Fruit fly (Drosophila melanogaster) whole organism, embryonic: ENCODE data around the gene CG9205.

Source experiments
- Abd-B ChIP-seq: fragments of 200-800 bp; sonication (Bioruptor generic); optimal IDR thresholded peaks from 2 replicates; lab custom pipeline; 2018; ENCODE audit warnings: missing biosample characterization, mild to moderate bottlenecking, missing genetic modification characterization, moderate library complexity
- Aef1 ChIP-seq: fragments of 200-800 bp; sonication (Bioruptor generic); IDR thresholded peaks from 3 replicates; pipeline ENCODE4 v1.3.6; 2022; ENCODE audit warnings: missing biosample characterization, missing genetic modification characterization
- CG10366 ChIP-seq: fragments of 200-800 bp; sonication (Bioruptor generic); IDR thresholded peaks from 2 replicates; pipeline ENCODE4 v1.3.6; 2022; ENCODE audit warnings: missing biosample characterization, missing genetic modification characterization
- CG11504 ChIP-seq: fragments of 200-800 bp; sonication (Bioruptor generic); optimal IDR thresholded peaks from 3 replicates; lab custom pipeline; 2019; ENCODE audit warnings: missing biosample characterization, mild to moderate bottlenecking, missing genetic modification characterization, moderate library complexity
- CG11695 ChIP-seq: fragments of 200-800 bp; sonication (Bioruptor generic); IDR thresholded peaks from 3 replicates; pipeline ENCODE4 v1.3.6; 2022; ENCODE audit warnings: missing biosample characterization, missing genetic modification characterization
- CG12071 ChIP-seq: fragments of 200-800 bp; sonication (Bioruptor generic); optimal IDR thresholded peaks from 3 replicates; lab custom pipeline; 2018; ENCODE audit warnings: missing biosample characterization, mild to moderate bottlenecking, missing genetic modification characterization
- CG14014 ChIP-seq: fragments of 200-800 bp; sonication (Bioruptor generic); IDR thresholded peaks from 2 replicates; pipeline ENCODE4 v1.3.6; 2022; ENCODE audit warnings: missing biosample characterization, missing genetic modification characterization
- CG14667 ChIP-seq: fragments of 200-800 bp; sonication (Bioruptor generic); IDR thresholded peaks from 2 replicates; pipeline ENCODE4 v1.3.6; 2022; ENCODE audit warnings: missing biosample characterization, missing genetic modification characterization
- CG17328 ChIP-seq: fragments of 200-800 bp; sonication (Bioruptor generic); IDR thresholded peaks from 2 replicates; pipeline ENCODE4 v1.3.6; 2022; ENCODE audit warnings: missing biosample characterization, missing genetic modification characterization
- CG17359 ChIP-seq: fragments of 200-800 bp; sonication (Bioruptor generic); optimal IDR thresholded peaks from 3 replicates; lab custom pipeline; 2018; ENCODE audit warnings: missing biosample characterization, mild to moderate bottlenecking, missing genetic modification characterization, moderate library complexity
- CG17385 ChIP-seq: fragments of 200-800 bp; sonication (Bioruptor generic); optimal IDR thresholded peaks from 3 replicates; lab custom pipeline; 2018; ENCODE audit warnings: missing biosample characterization, mild to moderate bottlenecking, missing genetic modification characterization
- CG2202 ChIP-seq: fragments of 200-800 bp; sonication (Bioruptor generic); optimal IDR thresholded peaks from 2 replicates; lab custom pipeline; 2018; ENCODE audit warnings: missing biosample characterization, mild to moderate bottlenecking, missing genetic modification characterization
- CG30431 ChIP-seq: fragments of 200-800 bp; sonication (Bioruptor generic); optimal IDR thresholded peaks from 2 replicates; lab custom pipeline; 2017; ENCODE audit warnings: missing biosample characterization, missing genetic modification characterization
- CG31441 ChIP-seq: fragments of 200-800 bp; sonication (Bioruptor generic); IDR thresholded peaks from 2 replicates; pipeline ENCODE4 v1.3.6; 2022; ENCODE audit warnings: missing biosample characterization, missing genetic modification characterization
- CG4424 ChIP-seq: fragments of 200-800 bp; sonication (Bioruptor generic); optimal IDR thresholded peaks from 3 replicates; lab custom pipeline; 2016; ENCODE audit warnings: missing biosample characterization, missing genetic modification characterization
- CG6272 ChIP-seq: fragments of 200-800 bp; sonication (Bioruptor generic); IDR thresholded peaks from 2 replicates; pipeline ENCODE4 v1.3.6; 2022; ENCODE audit warnings: missing biosample characterization, missing genetic modification characterization
- CG6689 ChIP-seq: fragments of 200-800 bp; sonication (Bioruptor generic); IDR thresholded peaks from 2 replicates; pipeline ENCODE4 v1.3.6; 2022; ENCODE audit warnings: missing biosample characterization, missing genetic modification characterization
- CG7357 ChIP-seq: fragments of 200-800 bp; sonication (Bioruptor generic); IDR thresholded peaks from 3 replicates; pipeline ENCODE4 v1.3.6; 2022; ENCODE audit warnings: missing biosample characterization, missing genetic modification characterization
- CG9609 ChIP-seq: fragments of 200-800 bp; sonication (Bioruptor generic); optimal IDR thresholded peaks from 3 replicates; lab custom pipeline; 2016; ENCODE audit warnings: missing biosample characterization, missing genetic modification characterization
- CG9727 ChIP-seq: fragments of 200-800 bp; sonication (Bioruptor generic); optimal IDR thresholded peaks from 3 replicates; lab custom pipeline; 2017; ENCODE audit warnings: missing biosample characterization, mild to moderate bottlenecking, missing genetic modification characterization
- CoRest ChIP-seq: fragments of 200-800 bp; sonication (Bioruptor generic); optimal IDR thresholded peaks from 3 replicates; lab custom pipeline; 2018; ENCODE audit warnings: missing biosample characterization, mild to moderate bottlenecking, missing genetic modification characterization, moderate library complexity
- D ChIP-seq, 2 experiments: fragments of 200-800 bp in 1 of 2; fragments of >200 bp in 1 of 2; sonication (Bioruptor generic) in 1 of 2; optimal IDR thresholded peaks; 2 replicates in 1 of 2; 3 replicates in 1 of 2; lab custom pipeline; 2017; ENCODE audit warnings: mild to moderate bottlenecking in 1 of 2, missing biosample characterization in 1 of 2, missing genetic modification characterization in 1 of 2, missing genetic modification reagents in 1 of 2
- H15 ChIP-seq: fragments of 200-800 bp; sonication (Bioruptor generic); IDR thresholded peaks from 3 replicates; pipeline ENCODE4 v1.3.6; 2022; ENCODE audit warnings: missing biosample characterization, missing genetic modification characterization
- HLH54F ChIP-seq: fragments of 200-800 bp; sonication (Bioruptor generic); optimal IDR thresholded peaks from 3 replicates; lab custom pipeline; 2016; ENCODE audit warnings: missing biosample characterization, missing genetic modification characterization
- Hmr ChIP-seq: fragments of 200-800 bp; sonication (Bioruptor generic); optimal IDR thresholded peaks from 3 replicates; lab custom pipeline; 2017; ENCODE audit warnings: mild to moderate bottlenecking, missing biosample characterization, missing genetic modification reagents, missing genetic modification characterization
- NC2β ChIP-seq: fragments of 200-800 bp; sonication (Bioruptor generic); optimal IDR thresholded peaks from 2 replicates; lab custom pipeline; 2016; ENCODE audit warnings: missing biosample characterization, missing genetic modification characterization
- Nf-YA ChIP-seq: fragments of 200-800 bp; sonication (Bioruptor generic); IDR thresholded peaks from 2 replicates; pipeline ENCODE4 v1.3.6; 2022; ENCODE audit warnings: missing biosample characterization, missing genetic modification characterization
- PHDP ChIP-seq: fragments of 200-800 bp; sonication (Bioruptor generic); optimal IDR thresholded peaks from 3 replicates; lab custom pipeline; 2018; ENCODE audit warnings: missing biosample characterization, mild to moderate bottlenecking, missing genetic modification characterization, moderate library complexity
- Sox102F ChIP-seq: fragments of 200-800 bp; sonication (Bioruptor generic); optimal IDR thresholded peaks from 2 replicates; lab custom pipeline; 2018; ENCODE audit warnings: missing biosample characterization, mild to moderate bottlenecking, missing genetic modification characterization, moderate library complexity
- Usf ChIP-seq: fragments of 200-800 bp; sonication (Bioruptor generic); optimal IDR thresholded peaks from 2 replicates; lab custom pipeline; 2017; ENCODE audit warnings: missing genotype, missing biosample characterization, missing genetic modification characterization
- Vsx1 ChIP-seq: fragments of 200-800 bp; sonication (Bioruptor generic); optimal IDR thresholded peaks from 2 replicates; lab custom pipeline; 2017; ENCODE audit warnings: missing biosample characterization, mild to moderate bottlenecking, missing genetic modification characterization, missing genetic modification reagents
- ara ChIP-seq: fragments of 200-800 bp; sonication (Bioruptor generic); IDR thresholded peaks from 2 replicates; pipeline ENCODE4 v1.3.6; 2022; ENCODE audit warnings: missing biosample characterization, missing genetic modification characterization
- az2 ChIP-seq: fragments of 200-800 bp; sonication (Bioruptor generic); optimal IDR thresholded peaks from 3 replicates; lab custom pipeline; 2016; ENCODE audit warnings: missing biosample characterization, missing genetic modification characterization
- chinmo ChIP-seq: fragments of 200-800 bp; sonication (Bioruptor generic); IDR thresholded peaks from 4 replicates; pipeline ENCODE4 v1.3.6; 2022; ENCODE audit warnings: missing biosample characterization, missing genetic modification characterization; ENCODE audit not compliant: partially characterized antibody
- dimm ChIP-seq: fragments of 200-800 bp; sonication (Bioruptor generic); IDR thresholded peaks from 2 replicates; pipeline ENCODE4 v1.3.6; 2022; ENCODE audit warnings: missing biosample characterization, missing genetic modification characterization
- dmrt99B ChIP-seq: fragments of 200-800 bp; sonication (Bioruptor generic); optimal IDR thresholded peaks from 2 replicates; lab custom pipeline; 2018; ENCODE audit warnings: missing biosample characterization, mild to moderate bottlenecking, missing genetic modification characterization, moderate library complexity
- fd96Cb ChIP-seq: fragments of 200-800 bp; sonication (Bioruptor generic); optimal IDR thresholded peaks from 2 replicates; lab custom pipeline; 2018; ENCODE audit warnings: missing biosample characterization, mild to moderate bottlenecking, missing genetic modification characterization, moderate library complexity
- lmd ChIP-seq: fragments of 200-800 bp; sonication (Bioruptor generic); IDR thresholded peaks from 2 replicates; pipeline ENCODE4 v1.3.6; 2022; ENCODE audit warnings: missing biosample characterization, missing genetic modification characterization
- oc ChIP-seq: fragments of 200-800 bp; sonication (Bioruptor generic); optimal IDR thresholded peaks from 2 replicates; lab custom pipeline; 2018; ENCODE audit warnings: missing biosample characterization, mild to moderate bottlenecking, missing genetic modification characterization, moderate library complexity
- phol ChIP-seq: fragments of 200-800 bp; sonication (Bioruptor generic); optimal IDR thresholded peaks from 3 replicates; lab custom pipeline; 2018; ENCODE audit warnings: missing biosample characterization, mild to moderate bottlenecking, missing genetic modification characterization, moderate library complexity
- pnt ChIP-seq: fragments of 200-800 bp; sonication (Bioruptor generic); optimal IDR thresholded peaks from 3 replicates; lab custom pipeline; 2016; ENCODE audit warnings: missing biosample characterization, missing genetic modification characterization
- prd ChIP-seq, 3 experiments: fragments of >200 bp in 2 of 3; fragments of 200-800 bp in 1 of 3; sonication (Bioruptor generic) in 1 of 3; optimal IDR thresholded peaks in 2 of 3; IDR thresholded peaks in 1 of 3; 2 replicates in 2 of 3; 3 replicates in 1 of 3; pipeline versions ENCODE4 v1.3.6 to Lab custom; 2017 to 2022; ENCODE audit warnings: missing biosample characterization in 1 of 3, missing genetic modification characterization in 1 of 3
- pum ChIP-seq: fragments of 200-800 bp; sonication (Bioruptor generic); optimal IDR thresholded peaks from 2 replicates; lab custom pipeline; 2016; ENCODE audit warnings: missing biosample characterization, missing genetic modification characterization
- ssp ChIP-seq: fragments of 200-800 bp; sonication (Bioruptor generic); IDR thresholded peaks from 2 replicates; pipeline ENCODE4 v1.3.6; 2022; ENCODE audit warnings: missing biosample characterization, missing genetic modification characterization
- stwl ChIP-seq: fragments of 200-800 bp; sonication (Bioruptor generic); optimal IDR thresholded peaks from 3 replicates; lab custom pipeline; 2018; ENCODE audit warnings: missing biosample characterization, mild to moderate bottlenecking, missing genetic modification characterization, moderate library complexity
- tna ChIP-seq: fragments of 200-800 bp; sonication (Bioruptor generic); IDR thresholded peaks from 2 replicates; pipeline ENCODE4 v1.3.6; 2022; ENCODE audit warnings: missing biosample characterization, missing genetic modification characterization; ENCODE audit not compliant: partially characterized antibody

The CG9205 gene

DNA sequence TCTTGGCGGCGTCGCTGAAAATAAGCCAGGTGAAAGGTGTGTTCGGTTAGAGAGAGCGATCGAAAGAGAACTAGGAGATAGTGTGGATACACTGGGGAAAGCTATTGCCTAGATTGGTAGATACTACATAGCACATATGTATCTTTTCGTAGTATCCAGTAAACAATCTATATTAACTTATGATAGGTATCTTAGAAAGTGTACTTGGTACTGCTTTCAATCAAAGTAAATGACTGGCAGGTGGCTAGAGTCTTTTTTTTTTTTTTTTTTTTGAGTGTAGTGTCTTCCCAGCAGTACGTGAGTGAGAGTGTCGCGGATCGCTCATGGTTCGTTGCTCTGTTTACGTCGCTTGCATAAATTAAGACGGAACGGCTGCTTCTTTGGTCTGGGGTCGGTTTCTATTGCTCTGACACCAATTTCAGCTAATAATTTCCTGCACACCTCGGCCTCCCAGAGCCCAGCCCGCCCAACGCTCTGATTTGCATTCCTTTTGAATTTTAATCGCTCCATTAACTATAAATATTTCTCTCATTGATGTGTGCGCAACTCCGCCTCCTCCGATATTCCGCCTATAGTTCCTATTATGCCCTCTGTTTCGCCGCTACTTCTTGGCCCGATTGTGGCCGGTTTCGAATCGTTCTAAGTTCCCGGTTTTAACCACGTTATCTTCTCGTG, 4.8 kb upstream of the CG9205 start (continued):
- peak; percentile 79 for TF ChIP-seq CG17359 (tag; lab: Kevin White, UChicago)
- TF ChIP-seq az2: peak; percentile 70
- TF ChIP-seq CG2202 (tag; lab: Kevin White, UChicago): peak; percentile 27
- TF ChIP-seq prd (optimal IDR thresholded peaks at IDR 0.05; lab: Kevin White, UChicago): no peak
- TF ChIP-seq prd (GFP tag; IDR thresholded peaks at IDR 0.05; lab: Robert Waterston, UW): peak; percentile 71; the same call in 2 of the 3 replicates
- peak; percentile 69 for TF ChIP-seq CG6689
- peak; percentile 45 for TF ChIP-seq CG17385
- peak; percentile 17; the same call in 1 of the 2 replicates for TF ChIP-seq dimm
- peak; percentile 20 for TF ChIP-seq Vsx1 (GFP tag; lab: Kevin White, UChicago)
- 0 out of 2 replicates have a peak, but pooled peaks have one; percentile 36 for TF ChIP-seq CG6272 (GFP tag; lab: Robert Waterston, UW)
- peak; percentile 44 for TF ChIP-seq pnt (GFP tag; lab: Kevin White, UChicago)
- peak; percentile 33 for TF ChIP-seq NC2β (GFP tag; lab: Kevin White, UChicago)
- peak; percentile 73 for TF ChIP-seq pum (GFP tag; lab: Kevin White, UChicago)
- TF ChIP-seq Abd-B: peak; percentile 25
- TF ChIP-seq oc: peak; percentile 72
- peak; percentile 82 for TF ChIP-seq CG11504 (tag; lab: Kevin White, UChicago)
- no peak for TF ChIP-seq CG9727 (GFP tag; lab: Kevin White, UChicago)
- TF ChIP-seq Nf-YA (GFP tag; lab: Robert Waterston, UW): peak; percentile 56
- TF ChIP-seq CG17328 (GFP tag; lab: Robert Waterston, UW): peak; percentile 73
- TF ChIP-seq CG14667 (GFP tag; lab: Robert Waterston, UW): peak; percentile 50
- TF ChIP-seq PHDP (tag; lab: Kevin White, UChicago): peak; percentile 57
- TF ChIP-seq D (optimal IDR thresholded peaks at IDR 0.05; lab: Kevin White, UChicago): no peak
- peak; percentile 82 for TF ChIP-seq D (GFP tag; optimal IDR thresholded peaks at IDR 0.05; lab: Kevin White, UChicago)
- peak; percentile 71; the same call in 1 of the 2 replicates for TF ChIP-seq ara (GFP tag; lab: Robert Waterston, UW)
- TF ChIP-seq dmrt99B (tag; lab: Kevin White, UChicago): peak; percentile 83
- TF ChIP-seq Usf (GFP tag; lab: Kevin White, UChicago): peak; percentile 25
- TF ChIP-seq CG11695: peak; percentile 23; the same call in 1 of the 3 replicates
- peak; percentile 75 for TF ChIP-seq Sox102F
- TF ChIP-seq lmd (GFP tag; lab: Robert Waterston, UW): peak; percentile 78
- TF ChIP-seq CG12071 (GFP tag; lab: Kevin White, UChicago): peak; percentile 13
- TF ChIP-seq phol (tag; lab: Kevin White, UChicago): peak; percentile 78
- TF ChIP-seq Hmr (GFP tag; lab: Kevin White, UChicago): no peak
- TF ChIP-seq CG7357 (GFP tag; lab: Robert Waterston, UW): peak; percentile 46; the same call in 1 of the 3 replicates
- TF ChIP-seq CG14014 (GFP tag; lab: Robert Waterston, UW): no peak
- no peak for TF ChIP-seq tna
- peak; percentile 16 for TF ChIP-seq CG9609 (GFP tag; lab: Kevin White, UChicago)
- no peak for TF ChIP-seq Aef1
- peak; percentile 69 for TF ChIP-seq CG31441 (GFP tag; lab: Robert Waterston, UW)
- peak; percentile 56 for TF ChIP-seq CG10366
- TF ChIP-seq CG30431 (GFP tag; lab: Kevin White, UChicago): peak; percentile 15
- peak; percentile 16 for TF ChIP-seq HLH54F
- peak; percentile 51 for TF ChIP-seq CoRest (tag; lab: Kevin White, UChicago)
- peak; percentile 74; the same call in 1 of the 4 replicates for TF ChIP-seq chinmo (GFP tag; lab: Robert Waterston, UW)
- peak; percentile 81 for TF ChIP-seq fd96Cb (tag; lab: Kevin White, UChicago)
- peak; percentile 72 for TF ChIP-seq H15
- TF ChIP-seq CG4424 (GFP tag; lab: Kevin White, UChicago): peak; percentile 71
- TF ChIP-seq stwl: no peak
- peak; percentile 44; the same call in 1 of the 2 replicates for TF ChIP-seq ssp (GFP tag; lab: Robert Waterston, UW)
